Worm (Caenorhabditis elegans): ENCODE results near the gene ZC13.1.

The ZC13.1 gene

ce11 chrX:924495-925008 lies 47.5 kb downstream of the ZC13.1 start, which contains the start of the genes pifk-1 and tbc-11 (continued):
- no peak for TF ChIP-seq hpl-2 (GFP tag; optimal IDR thresholded peaks at IDR 0.05)
- TF ChIP-seq ceh-90 (tag; optimal IDR thresholded peaks at IDR 0.05): no peak
- TF ChIP-seq elt-2 (tag; optimal IDR thresholded peaks at IDR 0.05): no peak
- TF ChIP-seq egl-27 (tag; optimal IDR thresholded peaks at IDR 0.05): no peak
- peak; percentile 29 for TF ChIP-seq fos-1 (tag; optimal IDR thresholded peaks at IDR 0.05)
- no peak for TF ChIP-seq ceh-63 (GFP tag; optimal IDR thresholded peaks at IDR 0.05)
- TF ChIP-seq nhr-20 (tag; optimal IDR thresholded peaks at IDR 0.05): peak; percentile 41
- TF ChIP-seq skn-1 (tag; optimal IDR thresholded peaks at IDR 0.05): peak; percentile 85
- TF ChIP-seq xbp-1 (tag; optimal IDR thresholded peaks at IDR 0.05): no peak
- TF ChIP-seq ceh-8 (GFP tag; optimal IDR thresholded peaks at IDR 0.05): no peak
- no peak for TF ChIP-seq irx-1 (tag; optimal IDR thresholded peaks at IDR 0.05)
- no peak for TF ChIP-seq unc-62 (GFP tag; optimal IDR thresholded peaks at IDR 0.05)
- no peak for TF ChIP-seq aly-2 (tag; optimal IDR thresholded peaks at IDR 0.05)
- peak in 1 of 6 experiments; percentile 54 for TF ChIP-seq elt-3 (tag; optimal IDR thresholded peaks at IDR 0.05)
- no peak for TF ChIP-seq ets-5 (GFP tag; IDR thresholded peaks at IDR 0.05)
- no peak for TF ChIP-seq nhr-11 (tag; optimal IDR thresholded peaks at IDR 0.05)
- TF ChIP-seq unc-30 (tag; optimal IDR thresholded peaks at IDR 0.05): no peak
- peak; percentile 14 for TF ChIP-seq nhr-237 (tag; optimal IDR thresholded peaks at IDR 0.05)
- TF ChIP-seq lin-15B (tag; optimal IDR thresholded peaks at IDR 0.05): no peak
- peak in 1 of 3 experiments; percentile 63 for TF ChIP-seq ceh-82 (tag; optimal IDR thresholded peaks at IDR 0.05)
- TF ChIP-seq sptf-1 (tag; optimal IDR thresholded peaks at IDR 0.05): no peak
- no peak for TF ChIP-seq pag-3 (tag; optimal IDR thresholded peaks at IDR 0.05; ENCODE audit: borderline replicate concordance, insufficient read depth)
- TF ChIP-seq nhr-85 (tag): no peak
- TF ChIP-seq lir-3 (tag; optimal IDR thresholded peaks at IDR 0.05; ENCODE audit: poor library complexity): no peak
- TF ChIP-seq fkh-8 (tag; optimal IDR thresholded peaks at IDR 0.05): peak; percentile 21
- no peak for TF ChIP-seq ceh-88 (GFP tag; IDR thresholded peaks at IDR 0.05)
- TF ChIP-seq ztf-4 (tag; optimal IDR thresholded peaks at IDR 0.05): no peak
- TF ChIP-seq dsc-1 (tag; optimal IDR thresholded peaks at IDR 0.05): no peak
- no peak for TF ChIP-seq mef-2 (tag; optimal IDR thresholded peaks at IDR 0.05)
- TF ChIP-seq mep-1 (tag; optimal IDR thresholded peaks at IDR 0.05): peak; percentile 64
- no peak for TF ChIP-seq grh-1 (GFP tag; IDR thresholded peaks at IDR 0.05)
- TF ChIP-seq dpl-1 (GFP tag; optimal IDR thresholded peaks at IDR 0.05): peak; percentile 22 to 39 (median 27)
- peak; percentile 20 for TF ChIP-seq swsn-7 (tag; optimal IDR thresholded peaks at IDR 0.05)
- TF ChIP-seq nhr-28 (tag; optimal IDR thresholded peaks at IDR 0.05): no peak
- TF ChIP-seq F16B12.6 (tag; optimal IDR thresholded peaks at IDR 0.05): peak; percentile 44
- TF ChIP-seq pax-3 (tag; optimal IDR thresholded peaks at IDR 0.05): no peak
- no peak for TF ChIP-seq C04F5.9 (tag; optimal IDR thresholded peaks at IDR 0.05)
- TF ChIP-seq zag-1 (tag; optimal IDR thresholded peaks at IDR 0.05): no peak
- TF ChIP-seq unc-98 (GFP tag; IDR thresholded peaks at IDR 0.05): no peak
- no peak for TF ChIP-seq fkh-10 (GFP tag; optimal IDR thresholded peaks at IDR 0.05)
- TF ChIP-seq nhr-90 (tag; optimal IDR thresholded peaks at IDR 0.05; ENCODE audit: poor library complexity): peak; percentile 23
- no peak for TF ChIP-seq zip-4 (GFP tag; optimal IDR thresholded peaks at IDR 0.05)
- no peak for TF ChIP-seq nhr-12 (tag; optimal IDR thresholded peaks at IDR 0.05)
- no peak for TF ChIP-seq sox-4 (tag; optimal IDR thresholded peaks at IDR 0.05)
- no peak for TF ChIP-seq C34B4.2 (tag; optimal IDR thresholded peaks at IDR 0.05)

Data from whole organism, L1 larva.